Fruit fly (Drosophila melanogaster): ENCODE data around the gene Inx2.

Gene Inx2

DNA sequence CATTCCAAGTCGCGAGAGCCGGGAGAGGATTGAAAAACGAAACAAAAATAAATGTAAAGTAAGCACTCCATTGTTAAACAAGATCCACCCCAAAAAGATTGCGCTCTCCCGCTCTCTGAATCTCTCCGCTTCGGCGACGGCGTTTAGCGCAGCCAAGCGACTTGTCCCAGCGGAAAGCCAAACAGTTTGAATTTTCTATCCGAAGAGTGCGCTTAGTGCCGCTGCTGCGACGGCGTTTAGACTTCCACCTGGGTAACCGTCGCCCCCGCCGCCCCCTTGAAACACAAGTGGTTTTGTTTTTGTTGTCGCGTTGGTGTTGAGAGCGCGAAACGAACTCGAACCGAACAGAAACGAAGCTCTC lies at the start of gene Inx2:
TSS of gene Inx2 (plus strand) at position 181 of the 361 bp plus-strand sequence.
- TF ChIP-seq Rel (GFP tag; optimal IDR thresholded peaks at IDR 0.05) (peak; percentile 74), Rel (tag; optimal IDR thresholded peaks at IDR 0.05) (peak; percentile 70), Abd-B (GFP tag; optimal IDR thresholded peaks at IDR 0.05) (no peak), brk (GFP tag; optimal IDR thresholded peaks at IDR 0.05) (no peak), Mio (GFP tag; optimal IDR thresholded peaks at IDR 0.05) (no peak), OdsH (GFP tag; optimal IDR thresholded peaks at IDR 0.05) (peak; percentile 8), h (GFP tag; optimal IDR thresholded peaks at IDR 0.05) (peak; percentile 54), lola (GFP tag; optimal IDR thresholded peaks at IDR 0.05) (no peak), Hr78 (GFP tag; optimal IDR thresholded peaks at IDR 0.05) (no peak), Jra (GFP tag; optimal IDR thresholded peaks at IDR 0.05) (peak; percentile 58), Hnf4 (GFP tag; optimal IDR thresholded peaks at IDR 0.05) (peak; percentile 78), tai (GFP tag; optimal IDR thresholded peaks at IDR 0.05) (no peak), ey (GFP tag; optimal IDR thresholded peaks at IDR 0.05) (no peak), psq (GFP tag; optimal IDR thresholded peaks at IDR 0.05) (no peak), rgr (GFP tag; optimal IDR thresholded peaks at IDR 0.05) (peak; percentile 31), fru (GFP tag; optimal IDR thresholded peaks at IDR 0.05) (peak; percentile 26), dl (GFP tag; optimal IDR thresholded peaks at IDR 0.05; ENCODE audit: insufficient read depth in 1 of 2, partially characterized antibody in 2 of 2) (peak; percentile 45 to 63), Myc (optimal IDR thresholded peaks at IDR 0.05) (no peak), Sp1 (GFP tag; optimal IDR thresholded peaks at IDR 0.05) (peak; percentile 22), usp (GFP tag; optimal IDR thresholded peaks at IDR 0.05) (no peak), HLH106 (tag; optimal IDR thresholded peaks at IDR 0.05) (no peak), Vsx2 (GFP tag; optimal IDR thresholded peaks at IDR 0.05; ENCODE audit: partially characterized antibody) (peak; percentile 83), jim (GFP tag; optimal IDR thresholded peaks at IDR 0.05) (peak; percentile 62), GATAd (GFP tag; optimal IDR thresholded peaks at IDR 0.05) (no peak), N (GFP tag; optimal IDR thresholded peaks at IDR 0.05) (no peak), CG9705 (GFP tag; optimal IDR thresholded peaks at IDR 0.05) (no peak), Hr83 (GFP tag; optimal IDR thresholded peaks at IDR 0.05; ENCODE audit: poor library complexity, severe bottlenecking) (peak; percentile 70), br (GFP tag; optimal IDR thresholded peaks at IDR 0.05) (no peak), CG32264 (GFP tag; optimal IDR thresholded peaks at IDR 0.05) (no peak), woc (GFP tag; optimal IDR thresholded peaks at IDR 0.05) (no peak), foxo (GFP tag; optimal IDR thresholded peaks at IDR 0.05) (no peak), Dif (GFP tag; optimal IDR thresholded peaks at IDR 0.05; ENCODE audit: partially characterized antibody) (peak; percentile 70), CrebA (GFP tag; optimal IDR thresholded peaks at IDR 0.05; ENCODE audit: borderline replicate concordance) (peak; percentile 46), sage (GFP tag; optimal IDR thresholded peaks at IDR 0.05) (no peak), pan (optimal IDR thresholded peaks at IDR 0.05) (no peak), Dfd (GFP tag; optimal IDR thresholded peaks at IDR 0.05) (no peak), dmrt93B (GFP tag; optimal IDR thresholded peaks at IDR 0.05) (no peak), dsf (GFP tag; optimal IDR thresholded peaks at IDR 0.05; ENCODE audit: borderline replicate concordance) (no peak), sv (GFP tag; optimal IDR thresholded peaks at IDR 0.05) (no peak)

DNA sequence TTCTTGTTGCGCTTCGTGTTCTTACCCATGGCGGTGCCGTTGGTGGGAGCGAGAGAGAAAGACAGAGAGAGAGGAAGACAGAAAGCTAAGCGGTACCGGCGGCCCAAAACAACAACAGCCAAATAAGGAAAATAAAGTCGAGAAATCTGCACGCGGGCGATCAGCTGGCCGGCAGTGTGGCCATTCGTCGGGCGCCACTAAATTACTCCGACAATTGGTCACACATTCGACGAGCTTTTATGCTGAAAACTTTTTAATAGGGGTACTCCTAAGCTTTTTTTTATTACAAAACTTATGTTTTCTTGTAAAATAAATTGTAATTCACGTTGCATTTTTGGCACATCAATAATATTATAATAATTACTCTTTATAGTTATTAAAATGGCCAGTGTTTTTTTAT lies 29.9 kb upstream of the Inx2 start, which contains the start of gene Setd3:
TSS of gene Setd3 (minus strand) at position 187 of the 400 bp plus-strand sequence.
- TF ChIP-seq Hr83 (GFP tag; optimal IDR thresholded peaks at IDR 0.05; ENCODE audit: poor library complexity, severe bottlenecking) (no peak), N (GFP tag; optimal IDR thresholded peaks at IDR 0.05) (no peak), Dif (GFP tag; optimal IDR thresholded peaks at IDR 0.05; ENCODE audit: partially characterized antibody) (no peak), sv (GFP tag; optimal IDR thresholded peaks at IDR 0.05) (no peak), rgr (GFP tag; optimal IDR thresholded peaks at IDR 0.05) (no peak), Dfd (GFP tag; optimal IDR thresholded peaks at IDR 0.05) (no peak), HLH106 (tag; optimal IDR thresholded peaks at IDR 0.05) (no peak), foxo (GFP tag; optimal IDR thresholded peaks at IDR 0.05) (no peak), Abd-B (GFP tag; optimal IDR thresholded peaks at IDR 0.05) (no peak), Hnf4 (GFP tag; optimal IDR thresholded peaks at IDR 0.05) (no peak), pan (optimal IDR thresholded peaks at IDR 0.05) (no peak), Mio (GFP tag; optimal IDR thresholded peaks at IDR 0.05) (no peak), Rel (GFP tag; optimal IDR thresholded peaks at IDR 0.05) (no peak), Rel (tag; optimal IDR thresholded peaks at IDR 0.05) (no peak)

Measured in whole organism, wandering third instar larva.